Fruit fly (Drosophila melanogaster) Kc167 (cell line): ENCODE measurements around the gene Bhmt.

Source experiments
- h ChIP-seq: fragments of >200 bp; optimal IDR thresholded peaks from 3 replicates; lab custom pipeline; 2018; ENCODE audit warnings: missing external identifiers
- insv ChIP-seq: fragments of >200 bp; optimal IDR thresholded peaks from 3 replicates; lab custom pipeline; 2018; ENCODE audit warnings: missing external identifiers
- psq ChIP-seq: fragments of >200 bp; optimal IDR thresholded peaks from 2 replicates; lab custom pipeline; 2017; ENCODE audit warnings: missing external identifiers
- ttk ChIP-seq: sonication (Bioruptor generic); optimal IDR thresholded peaks from 2 replicates; lab custom pipeline; 2017; ENCODE audit warnings: missing external identifiers

dm6 chr2L:18927891-18928290, 29.2 kb downstream of the Bhmt start:
- TF ChIP-seq psq, result no peak
- TF ChIP-seq h (lab: Kevin White, UChicago), result no peak
- no peak for TF ChIP-seq insv
- no peak for TF ChIP-seq ttk (lab: Kevin White, UChicago)
